Worm (Caenorhabditis elegans) whole organism, L4 larva: ENCODE measurements around the gene Y105C5A.15.

Source experiments
- D1046.2 ChIP-seq: fragments of 200-800 bp; sonication (Bioruptor generic); IDR thresholded peaks from 2 replicates; pipeline ENCODE4 v1.3.6; 2022; ENCODE audit warnings: missing genetic modification characterization, missing compliant biosample characterization
- F26F4.8 ChIP-seq: fragments of 200-800 bp; sonication (Bioruptor generic); conservative IDR thresholded peaks from 2 replicates; pipeline ENCODE4 v1.3.6; 2022; ENCODE audit warnings: missing genetic modification characterization, missing compliant biosample characterization
- T20F7.1 ChIP-seq: fragments of 200-800 bp; sonication (Bioruptor generic); optimal IDR thresholded peaks from 2 replicates; lab custom pipeline; 2018; ENCODE audit warnings: mild to moderate bottlenecking, missing genetic modification characterization, missing compliant biosample characterization
- T26A8.4 ChIP-seq: fragments of 200-800 bp; sonication (Bioruptor generic); IDR thresholded peaks from 2 replicates; pipeline ENCODE4 v1.3.6; 2022; ENCODE audit warnings: missing genetic modification characterization, missing compliant biosample characterization
- Y5F2A.4 ChIP-seq: fragments of 200-800 bp; sonication (Bioruptor generic); optimal IDR thresholded peaks from 2 replicates; lab custom pipeline; 2018; ENCODE audit warnings: mild to moderate bottlenecking, missing genetic modification characterization, missing compliant biosample characterization
- ZK337.2 ChIP-seq: fragments of 200-800 bp; sonication (Bioruptor generic); IDR thresholded peaks from 2 replicates; pipeline ENCODE4 v1.3.6; 2022; ENCODE audit warnings: missing genetic modification reagents, missing genetic modification characterization, missing compliant biosample characterization
- aha-1 ChIP-seq: fragments of 150-350 bp; peaks from one replicate; lab custom pipeline; 2014; ENCODE audit warnings: missing biosample characterization, missing genetic modification characterization
- ceh-20 ChIP-seq: fragments of 200-800 bp; sonication (Bioruptor generic); IDR thresholded peaks from 2 replicates; pipeline ENCODE4 v1.3.6; 2022; ENCODE audit warnings: missing genetic modification reagents, missing genetic modification characterization, missing compliant biosample characterization
- ceh-28 ChIP-seq: fragments of 150-350 bp; optimal IDR thresholded peaks from 2 replicates; lab custom pipeline; 2014; ENCODE audit warnings: missing biosample characterization, missing genetic modification reagents, missing genetic modification characterization
- ceh-44 ChIP-seq: fragments of 200-800 bp; sonication (Bioruptor generic); IDR thresholded peaks from 2 replicates; pipeline ENCODE4 v1.3.6; 2022; ENCODE audit warnings: missing genetic modification reagents, missing genetic modification characterization, missing compliant biosample characterization
- ceh-62 ChIP-seq: sonication (generic microtip); optimal IDR thresholded peaks from 2 replicates; lab custom pipeline; 2017; ENCODE audit warnings: missing biosample characterization, missing genetic modification characterization
- ceh-82 ChIP-seq: sonication (generic microtip); optimal IDR thresholded peaks from 2 replicates; lab custom pipeline; 2017; ENCODE audit warnings: missing biosample characterization, missing genetic modification characterization
- ces-1 ChIP-seq: fragments of 150-350 bp; sonication (generic microtip); optimal IDR thresholded peaks from 4 replicates; lab custom pipeline; 2014; ENCODE audit warnings: missing biosample characterization, missing genetic modification reagents, missing genetic modification characterization
- cey-2 ChIP-seq: sonication (generic microtip); optimal IDR thresholded peaks from 3 replicates; lab custom pipeline; 2017; ENCODE audit warnings: missing genetic modification characterization, mild to moderate bottlenecking, missing compliant biosample characterization, antibody characterized with exemption, borderline replicate concordance; ENCODE audit not compliant: insufficient read depth
- daf-16 ChIP-seq, 3 experiments: sonication (generic microtip); optimal IDR thresholded peaks; 2 replicates each; lab custom pipeline; 2016 to 2017; ENCODE audit warnings: missing genetic modification characterization in 3 of 3, missing genetic modification reagents in 3 of 3, mild to moderate bottlenecking in 2 of 3, missing compliant biosample characterization in 2 of 3, missing biosample characterization in 1 of 3, moderate library complexity in 1 of 3
- dmd-6 ChIP-seq: fragments of 200-800 bp; sonication (Bioruptor generic); IDR thresholded peaks from 2 replicates; pipeline ENCODE4 v1.3.6; 2022; ENCODE audit warnings: missing genetic modification reagents, missing genetic modification characterization, missing compliant biosample characterization
- dmd-8 ChIP-seq: fragments of 200-800 bp; sonication (Bioruptor generic); IDR thresholded peaks from 2 replicates; pipeline ENCODE4 v1.3.6; 2022; ENCODE audit warnings: missing genetic modification characterization, missing compliant biosample characterization
- dpl-1 ChIP-seq: fragments of 150-350 bp; optimal IDR thresholded peaks from 2 replicates; lab custom pipeline; 2014; ENCODE audit warnings: missing biosample characterization, missing genetic modification reagents, missing genetic modification characterization
- fkh-10 ChIP-seq: fragments of 150-350 bp; optimal IDR thresholded peaks from 2 replicates; lab custom pipeline; 2014; ENCODE audit warnings: missing biosample characterization, missing genetic modification reagents, missing genetic modification characterization
- gei-8 ChIP-seq: fragments of 200-800 bp; sonication (Bioruptor generic); optimal IDR thresholded peaks from 2 replicates; lab custom pipeline; 2018; ENCODE audit warnings: mild to moderate bottlenecking, missing genetic modification characterization, missing compliant biosample characterization
- hmg-1.1 ChIP-seq: fragments of 200-800 bp; sonication (Bioruptor generic); IDR thresholded peaks from 2 replicates; pipeline ENCODE4 v1.3.6; 2022; ENCODE audit warnings: missing genetic modification reagents, missing genetic modification characterization, missing compliant biosample characterization
- lim-7 ChIP-seq: fragments of 200-800 bp; sonication (Bioruptor generic); IDR thresholded peaks from 2 replicates; pipeline ENCODE4 v1.3.6; 2022; ENCODE audit warnings: missing genetic modification characterization, missing compliant biosample characterization
- lin-13 ChIP-seq: fragments of 150-350 bp; optimal IDR thresholded peaks from 2 replicates; lab custom pipeline; 2014; ENCODE audit warnings: missing biosample characterization, missing genetic modification reagents, missing genetic modification characterization
- lin-29 ChIP-seq: fragments of 200-800 bp; sonication (Bioruptor generic); IDR thresholded peaks from 2 replicates; pipeline ENCODE4 v1.3.6; 2022; ENCODE audit warnings: missing genetic modification reagents, missing genetic modification characterization, missing compliant biosample characterization
- lin-38 ChIP-seq: fragments of 200-800 bp; sonication (Bioruptor generic); IDR thresholded peaks from 2 replicates; pipeline ENCODE4 v1.3.6; 2022; ENCODE audit warnings: missing genetic modification reagents, missing genetic modification characterization, missing compliant biosample characterization
- lir-3 ChIP-seq: sonication (generic microtip); optimal IDR thresholded peaks from 2 replicates; lab custom pipeline; 2016; ENCODE audit warnings: mild to moderate bottlenecking, missing genetic modification characterization, missing compliant biosample characterization
- lsy-2 ChIP-seq, 2 experiments: fragments of 150-350 bp in 1 of 2; sonication (generic microtip) in 1 of 2; optimal IDR thresholded peaks; 2 replicates each; lab custom pipeline; 2014 to 2017; ENCODE audit warnings: missing biosample characterization in 2 of 2, missing genetic modification characterization in 2 of 2
- madf-5 ChIP-seq, 2 experiments: fragments of 200-800 bp; sonication (Bioruptor generic); IDR thresholded peaks; 2 replicates each; pipeline ENCODE4 v1.3.6; 2022; ENCODE audit warnings: missing compliant biosample characterization in 2 of 2, missing genetic modification characterization in 2 of 2
- madf-9 ChIP-seq: fragments of 200-800 bp; sonication (Bioruptor generic); conservative IDR thresholded peaks from 2 replicates; pipeline ENCODE4 v1.3.6; 2022; ENCODE audit warnings: missing genetic modification reagents, missing genetic modification characterization, missing compliant biosample characterization
- mdl-1 ChIP-seq, 2 experiments: fragments of 150-350 bp in 1 of 2; sonication (generic microtip) in 1 of 2; optimal IDR thresholded peaks; 2 replicates each; lab custom pipeline; 2014 to 2017; ENCODE audit warnings: missing biosample characterization in 2 of 2, missing genetic modification characterization in 2 of 2
- mdt-29 ChIP-seq: fragments of 200-800 bp; sonication (Bioruptor generic); IDR thresholded peaks from 2 replicates; pipeline ENCODE4 v1.3.6; 2022; ENCODE audit warnings: missing genetic modification reagents, missing genetic modification characterization, missing compliant biosample characterization
- mep-1 ChIP-seq: fragments of 150-350 bp; sonication (generic microtip); optimal IDR thresholded peaks from 3 replicates; lab custom pipeline; 2014; ENCODE audit warnings: missing biosample characterization, missing genetic modification characterization
- mes-2 ChIP-seq: sonication (generic microtip); optimal IDR thresholded peaks from 2 replicates; lab custom pipeline; 2016; ENCODE audit warnings: missing genotype, mild to moderate bottlenecking, missing genetic modification characterization, missing compliant biosample characterization; ENCODE audit not compliant: poor library complexity, severe bottlenecking
- mxl-3 ChIP-seq: fragments of 200-800 bp; sonication (Bioruptor generic); optimal IDR thresholded peaks from 2 replicates; lab custom pipeline; 2018; ENCODE audit warnings: mild to moderate bottlenecking, missing genetic modification characterization, missing compliant biosample characterization
- nhr-10 ChIP-seq: fragments of 150-350 bp; optimal IDR thresholded peaks from 2 replicates; lab custom pipeline; 2014; ENCODE audit warnings: missing biosample characterization, missing genetic modification characterization
- nhr-11 ChIP-seq: fragments of 150-350 bp; optimal IDR thresholded peaks from 2 replicates; lab custom pipeline; 2014; ENCODE audit warnings: missing biosample characterization, missing genetic modification characterization
- nhr-25 ChIP-seq: sonication (generic microtip); optimal IDR thresholded peaks from 2 replicates; lab custom pipeline; 2017; ENCODE audit warnings: missing genetic modification characterization, mild to moderate bottlenecking, missing compliant biosample characterization, antibody characterized with exemption, moderate library complexity, borderline replicate concordance; ENCODE audit not compliant: insufficient read depth
- nhr-41 ChIP-seq: fragments of 200-800 bp; sonication (Bioruptor generic); IDR thresholded peaks from 2 replicates; pipeline ENCODE4 v1.3.6; 2022; ENCODE audit warnings: missing genetic modification reagents, missing genetic modification characterization, missing compliant biosample characterization
- pha-4 ChIP-seq, 2 experiments: fragments of 150-350 bp in 1 of 2; fragments of 200-800 bp in 1 of 2; sonication (Bioruptor generic) in 1 of 2; IDR thresholded peaks in 1 of 2; optimal IDR thresholded peaks in 1 of 2; 2 replicates each; pipeline versions ENCODE4 v1.3.6 to Lab custom; 2014 to 2022; ENCODE audit warnings: missing genetic modification characterization in 2 of 2, missing genetic modification reagents in 2 of 2, missing biosample characterization in 1 of 2, missing compliant biosample characterization in 1 of 2
- sdz-12 ChIP-seq: fragments of 200-800 bp; sonication (Bioruptor generic); optimal IDR thresholded peaks from 2 replicates; lab custom pipeline; 2018; ENCODE audit warnings: mild to moderate bottlenecking, missing genetic modification characterization, missing compliant biosample characterization
- set-16 ChIP-seq: fragments of 200-800 bp; sonication (Bioruptor generic); IDR thresholded peaks from 2 replicates; pipeline ENCODE4 v1.3.6; 2022; ENCODE audit warnings: missing genetic modification reagents, missing genetic modification characterization, missing compliant biosample characterization
- snpc-1.2 ChIP-seq: fragments of 200-800 bp; sonication (Bioruptor generic); IDR thresholded peaks from 2 replicates; pipeline ENCODE4 v1.3.6; 2022; ENCODE audit warnings: missing genetic modification reagents, missing genetic modification characterization, missing compliant biosample characterization
- snpc-4 ChIP-seq: fragments of 150-350 bp; optimal IDR thresholded peaks from 2 replicates; lab custom pipeline; 2014; ENCODE audit warnings: missing biosample characterization, missing genetic modification characterization
- spr-1 ChIP-seq: sonication (generic microtip); optimal IDR thresholded peaks from 2 replicates; lab custom pipeline; 2016; ENCODE audit warnings: mild to moderate bottlenecking, missing genetic modification characterization, missing compliant biosample characterization
- unc-39 ChIP-seq: sonication (generic microtip); optimal IDR thresholded peaks from 2 replicates; lab custom pipeline; 2017; ENCODE audit warnings: missing biosample characterization, missing genetic modification characterization
- zag-1 ChIP-seq: fragments of 150-350 bp; optimal IDR thresholded peaks from 2 replicates; lab custom pipeline; 2014; ENCODE audit warnings: missing biosample characterization, missing genetic modification characterization
- zip-11 ChIP-seq: fragments of 200-800 bp; sonication (Bioruptor generic); IDR thresholded peaks from 2 replicates; pipeline ENCODE4 v1.3.6; 2022; ENCODE audit warnings: missing genetic modification characterization, missing compliant biosample characterization
- ztf-11 ChIP-seq: fragments of 150-350 bp; optimal IDR thresholded peaks from 2 replicates; lab custom pipeline; 2014; ENCODE audit warnings: missing biosample characterization, missing genetic modification characterization
- ztf-7 ChIP-seq: fragments of 150-350 bp; optimal IDR thresholded peaks from 2 replicates; lab custom pipeline; 2014; ENCODE audit warnings: missing biosample characterization, missing genetic modification characterization

Gene Y105C5A.15

DNA sequence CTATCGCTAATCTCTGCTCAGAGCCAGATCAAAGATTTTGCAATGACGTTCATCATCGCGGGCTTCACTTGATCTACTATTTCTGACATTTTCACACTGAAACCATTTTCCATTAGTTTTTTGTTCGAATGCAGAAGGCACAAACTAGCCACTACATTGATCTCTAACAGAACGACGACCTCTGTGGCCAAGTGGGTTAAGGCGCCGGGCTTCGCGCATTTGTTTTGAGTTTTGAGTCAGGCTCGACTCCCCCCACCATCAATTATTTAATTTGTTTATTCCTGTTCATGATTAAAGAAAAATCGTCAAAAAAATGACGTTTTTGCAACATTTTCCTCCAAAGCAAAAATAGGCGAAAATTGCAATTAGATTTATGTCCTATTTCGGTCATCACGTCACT lies 4.3 kb downstream of the Y105C5A.15 start (continued):
- TF ChIP-seq pha-4 (GFP tag; IDR thresholded peaks at IDR 0.05; lab: Robert Waterston, UW) (peak; percentile 79), pha-4 (tag; optimal IDR thresholded peaks at IDR 0.05; lab: Kevin White, UChicago) (no peak), lin-38 (GFP tag; lab: Robert Waterston, UW) (peak; percentile 74), lir-3 (tag; lab: Kevin White, UChicago) (peak; percentile 39), hmg-1.1 (GFP tag; lab: Robert Waterston, UW) (no peak), aha-1 (tag; lab: Kevin White, UChicago) (peak; percentile 39), nhr-41 (0 out of 2 replicates have a peak, but pooled peaks have one; percentile 45), sdz-12 (peak; percentile 45), unc-39 (tag; lab: Kevin White, UChicago) (no peak), Y5F2A.4 (GFP tag; lab: Kevin White, UChicago) (peak; percentile 30), lin-13 (no peak), nhr-25 (tag; lab: Kevin White, UChicago) (no peak), mep-1 (no peak), ztf-7 (tag; lab: Kevin White, UChicago) (no peak), ceh-62 (tag; lab: Kevin White, UChicago) (no peak), lin-29 (GFP tag; lab: Robert Waterston, UW) (no peak), cey-2 (tag; lab: Kevin White, UChicago) (no peak), gei-8 (GFP tag; lab: Kevin White, UChicago) (peak; percentile 35), T20F7.1 (GFP tag; lab: Kevin White, UChicago) (no peak), mes-2 (peak; percentile 63), snpc-1.2 (GFP tag; lab: Robert Waterston, UW) (peak; percentile 100), zip-11 (GFP tag; lab: Robert Waterston, UW) (peak; percentile 53; the same call in 1 of the 2 replicates), lim-7 (no peak), madf-5 (GFP tag; IDR thresholded peaks at IDR 0.05; lab: Robert Waterston, UW) (peak; percentile 34 to 84; a peak in 2 of 4 replicates), snpc-4 (peak; percentile 63), T26A8.4 (GFP tag; lab: Robert Waterston, UW) (peak; percentile 38; the same call in 1 of the 2 replicates), zag-1 (tag; lab: Kevin White, UChicago) (no peak), mxl-3 (GFP tag; lab: Kevin White, UChicago) (no peak), mdt-29 (peak; percentile 87), ceh-28 (no peak), F26F4.8 (peak; percentile 83; the same call in 1 of the 2 replicates), ztf-11 (no peak), D1046.2 (no peak), nhr-10 (tag; lab: Kevin White, UChicago) (no peak), ceh-82 (no peak), fkh-10 (GFP tag; lab: Kevin White, UChicago) (no peak), ZK337.2 (GFP tag; lab: Robert Waterston, UW) (peak; percentile 49; the same call in 1 of the 2 replicates), lsy-2 (tag; optimal IDR thresholded peaks at IDR 0.05; lab: Kevin White, UChicago) (peak in 1 of 2 experiments; percentile 14), dpl-1 (GFP tag; lab: Kevin White, UChicago) (no peak)

ce11 chrIV:15695274-15695673 lies 6.3 kb downstream of the Y105C5A.15 start:
- TF ChIP-seq aha-1 (tag; lab: Kevin White, UChicago) (peak; percentile 91), ztf-11 (no peak)
- TF ChIP-seq, all 104 proteins: peak for 1

DNA sequence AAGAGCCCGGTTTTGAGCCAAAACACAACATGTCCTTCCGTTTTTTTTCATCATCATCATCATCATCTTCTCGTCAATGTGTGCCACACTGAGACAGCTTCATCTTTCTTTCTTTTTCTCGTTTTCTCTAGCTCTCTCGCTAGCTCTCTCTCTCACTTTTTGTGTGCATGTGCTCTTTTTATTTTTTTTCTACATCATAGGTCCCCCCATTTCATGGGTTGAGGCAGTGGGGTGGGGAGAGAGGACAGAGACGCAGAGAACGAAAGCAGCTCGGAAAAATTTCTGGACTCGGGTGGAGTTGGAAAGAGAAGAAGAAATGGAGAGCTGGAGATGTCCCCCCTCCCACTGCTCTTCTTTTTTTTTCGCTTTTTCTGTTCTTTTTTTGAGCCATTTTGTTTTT lies 7.8 kb downstream of the Y105C5A.15 start:
- no peak for TF ChIP-seq madf-9 (GFP tag; lab: Robert Waterston, UW)
- peak; percentile 31; the same call in 1 of the 2 replicates for TF ChIP-seq pha-4 (GFP tag; IDR thresholded peaks at IDR 0.05; lab: Robert Waterston, UW)
- TF ChIP-seq pha-4 (tag; optimal IDR thresholded peaks at IDR 0.05; lab: Kevin White, UChicago): no peak
- peak; percentile 45 for TF ChIP-seq lin-38 (GFP tag; lab: Robert Waterston, UW)
- TF ChIP-seq spr-1 (tag; lab: Kevin White, UChicago): no peak
- TF ChIP-seq mdl-1 (tag; optimal IDR thresholded peaks at IDR 0.05; lab: Kevin White, UChicago): peak; percentile 53 to 87
- TF ChIP-seq daf-16 (GFP tag; optimal IDR thresholded peaks at IDR 0.05; lab: Kevin White, UChicago): peak in 1 of 2 experiments; percentile 8
- TF ChIP-seq daf-16 (tag; optimal IDR thresholded peaks at IDR 0.05; lab: Kevin White, UChicago): no peak
- peak; percentile 11; the same call in 1 of the 2 replicates for TF ChIP-seq dmd-6 (GFP tag; lab: Robert Waterston, UW)
- peak; percentile 35; the same call in 1 of the 2 replicates for TF ChIP-seq ceh-44
- no peak for TF ChIP-seq dmd-8
- TF ChIP-seq set-16 (GFP tag; lab: Robert Waterston, UW): peak; percentile 68
- peak; percentile 45 for TF ChIP-seq ces-1 (GFP tag; lab: Kevin White, UChicago)
- TF ChIP-seq nhr-11 (tag; lab: Kevin White, UChicago): peak; percentile 83
- 0 out of 2 replicates have a peak, but pooled peaks have one; percentile 52 for TF ChIP-seq ceh-20 (GFP tag; lab: Robert Waterston, UW)
